Fruit fly (Drosophila melanogaster) whole organism: Measurements from ENCODE around the gene CG15480.

ENCODE experiments used
- CG8478 ChIP-seq: fragments of >200 bp; optimal IDR thresholded peaks from 2 replicates; lab custom pipeline; 2018; ENCODE audit warnings: inconsistent platforms
- Dll ChIP-seq: fragments of >200 bp; optimal IDR thresholded peaks from 2 replicates; lab custom pipeline; 2017
- pan ChIP-seq: fragments of >200 bp; optimal IDR thresholded peaks from 2 replicates; lab custom pipeline; 2017
- psq ChIP-seq: fragments of >200 bp; optimal IDR thresholded peaks from 2 replicates; lab custom pipeline; 2017
- usp ChIP-seq: fragments of >200 bp; optimal IDR thresholded peaks from 2 replicates; lab custom pipeline; 2017; ENCODE audit warnings: missing biosample characterization, missing genetic modification characterization, mixed read lengths

- TF ChIP-seq usp (GFP tag; lab: Kevin White, UChicago) (no peak), psq (no peak), CG8478 (lab: Kevin White, UChicago) (no peak), pan (lab: Kevin White, UChicago) (no peak), Dll (lab: Kevin White, UChicago) (no peak)
Observed at dm6 chr2L:13265776-13266175, 40.7 kb upstream of the CG15480 start, which contains the start of gene CG31848.
